Worm (Caenorhabditis elegans) whole organism, mixed stage, embryonic: ENCODE results near the gene sfxn-1.4.

Experiments used
- blmp-1 ChIP-seq: fragments of 150-350 bp; optimal IDR thresholded peaks from 2 replicates; lab custom pipeline; 2014; ENCODE audit warnings: missing biosample characterization, missing genetic modification characterization
- ces-1 ChIP-seq: fragments of 150-350 bp; optimal IDR thresholded peaks from 2 replicates; lab custom pipeline; 2014; ENCODE audit warnings: missing biosample characterization, missing genetic modification reagents, missing genetic modification characterization
- elt-3 ChIP-seq: fragments of 150-350 bp; optimal IDR thresholded peaks from 2 replicates; lab custom pipeline; 2014; ENCODE audit warnings: missing biosample characterization, missing genetic modification characterization
- hlh-1 ChIP-seq: fragments of 150-350 bp; optimal IDR thresholded peaks from 2 replicates; lab custom pipeline; 2014; ENCODE audit warnings: missing biosample characterization, missing genetic modification reagents, missing genetic modification characterization
- lin-13 ChIP-seq: fragments of 150-350 bp; optimal IDR thresholded peaks from 2 replicates; lab custom pipeline; 2014; ENCODE audit warnings: missing biosample characterization, missing genetic modification characterization
- lsy-2 ChIP-seq: fragments of 150-350 bp; optimal IDR thresholded peaks from 2 replicates; lab custom pipeline; 2014; ENCODE audit warnings: missing biosample characterization, missing genetic modification characterization
- mab-5 ChIP-seq: fragments of 150-350 bp; optimal IDR thresholded peaks from 2 replicates; lab custom pipeline; 2014; ENCODE audit warnings: missing biosample characterization, missing genetic modification characterization
- mep-1 ChIP-seq: fragments of 150-350 bp; optimal IDR thresholded peaks from 2 replicates; lab custom pipeline; 2017; ENCODE audit warnings: missing biosample characterization, missing genetic modification reagents, missing genetic modification characterization, inconsistent platforms
- nhr-28 ChIP-seq: fragments of 150-350 bp; optimal IDR thresholded peaks from 2 replicates; lab custom pipeline; 2014; ENCODE audit warnings: missing biosample characterization, missing genetic modification characterization
- nhr-76 ChIP-seq: sonication (generic microtip); optimal IDR thresholded peaks from 2 replicates; lab custom pipeline; 2017; ENCODE audit warnings: missing biosample characterization, missing genetic modification characterization
- pha-4 ChIP-seq: fragments of 150-350 bp; optimal IDR thresholded peaks from 2 replicates; lab custom pipeline; 2018; ENCODE audit warnings: missing biosample characterization, missing genetic modification reagents, missing genetic modification characterization
- sem-2 ChIP-seq: fragments of 200-800 bp; sonication (Bioruptor generic); optimal IDR thresholded peaks from 2 replicates; lab custom pipeline; 2018; ENCODE audit warnings: mild to moderate bottlenecking, missing genetic modification characterization, missing compliant biosample characterization
- unc-39 ChIP-seq: fragments of 150-350 bp; optimal IDR thresholded peaks from 2 replicates; lab custom pipeline; 2014; ENCODE audit warnings: missing biosample characterization, missing genetic modification characterization
- unc-62 ChIP-seq: fragments of 150-350 bp; optimal IDR thresholded peaks from 2 replicates; lab custom pipeline; 2014; ENCODE audit warnings: missing biosample characterization, missing genetic modification reagents, missing genetic modification characterization

DNA sequence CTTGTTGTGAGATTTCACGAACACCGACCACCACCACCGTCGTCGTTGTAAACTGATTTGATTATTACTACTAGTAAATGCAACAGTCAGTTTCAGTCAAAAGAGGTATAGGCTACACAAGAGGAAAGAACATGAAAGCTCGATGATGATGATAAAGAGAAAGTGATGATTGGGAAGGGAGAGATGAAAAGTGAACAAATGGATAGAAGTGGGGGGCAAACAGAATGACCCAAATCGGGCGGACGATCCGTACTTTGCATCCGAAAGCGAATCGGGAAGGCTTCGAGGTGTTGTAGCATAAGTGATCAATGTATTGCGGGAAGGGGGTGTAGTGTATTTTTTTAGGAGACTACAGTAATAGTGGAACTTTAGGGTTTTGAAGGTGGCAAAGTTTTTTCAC lies 29.7 kb upstream of the sfxn-1.4 start:
- no peak for TF ChIP-seq ces-1 (GFP tag; lab: Kevin White, UChicago)
- TF ChIP-seq lsy-2 (tag; lab: Kevin White, UChicago), result no peak
- TF ChIP-seq nhr-28 (tag; lab: Kevin White, UChicago), result no peak
- TF ChIP-seq unc-62 (GFP tag; lab: Kevin White, UChicago), result no peak
- no peak for TF ChIP-seq mep-1 (tag; lab: Kevin White, UChicago)
- TF ChIP-seq sem-2 (GFP tag; lab: Kevin White, UChicago), result no peak
- TF ChIP-seq elt-3, result no peak
- TF ChIP-seq hlh-1 (tag; lab: Kevin White, UChicago), result no peak
- TF ChIP-seq pha-4 (tag; lab: Kevin White, UChicago), result no peak
- no peak for TF ChIP-seq nhr-76 (tag; lab: Kevin White, UChicago)
- no peak for TF ChIP-seq lin-13
- TF ChIP-seq mab-5 (tag; lab: Kevin White, UChicago), result no peak
- peak; percentile 52 for TF ChIP-seq blmp-1 (tag; lab: Kevin White, UChicago)
- TF ChIP-seq unc-39 (tag; lab: Kevin White, UChicago), result no peak
